Worm (Caenorhabditis elegans) whole organism, L4 larva: Measurements from ENCODE around the gene R05G6.5.

ENCODE experiments used
- F37D6.2 ChIP-seq: sonication (generic microtip); optimal IDR thresholded peaks from 2 replicates; lab custom pipeline; 2016; ENCODE audit warnings: mild to moderate bottlenecking, missing genetic modification characterization, missing compliant biosample characterization
- F44E2.7 ChIP-seq: fragments of 200-800 bp; sonication (Bioruptor generic); IDR thresholded peaks from 2 replicates; pipeline ENCODE4 v2.1.2; 2022; ENCODE audit warnings: missing genetic modification characterization, missing compliant biosample characterization
- Y5F2A.4 ChIP-seq: fragments of 200-800 bp; sonication (Bioruptor generic); optimal IDR thresholded peaks from 2 replicates; lab custom pipeline; 2018; ENCODE audit warnings: mild to moderate bottlenecking, missing genetic modification characterization, missing compliant biosample characterization
- aly-2 ChIP-seq: sonication (generic microtip); optimal IDR thresholded peaks from 2 replicates; lab custom pipeline; 2018; ENCODE audit warnings: missing biosample characterization, missing genetic modification characterization
- ces-1 ChIP-seq: fragments of 150-350 bp; sonication (generic microtip); optimal IDR thresholded peaks from 4 replicates; lab custom pipeline; 2014; ENCODE audit warnings: missing biosample characterization, missing genetic modification reagents, missing genetic modification characterization
- daf-12 ChIP-seq: fragments of 150-350 bp; optimal IDR thresholded peaks from 2 replicates; lab custom pipeline; 2014; ENCODE audit warnings: missing biosample characterization, missing genetic modification reagents, missing genetic modification characterization
- dpl-1 ChIP-seq: fragments of 150-350 bp; optimal IDR thresholded peaks from 2 replicates; lab custom pipeline; 2014; ENCODE audit warnings: missing biosample characterization, missing genetic modification reagents, missing genetic modification characterization
- madf-9 ChIP-seq: fragments of 200-800 bp; sonication (Bioruptor generic); conservative IDR thresholded peaks from 2 replicates; pipeline ENCODE4 v1.3.6; 2022; ENCODE audit warnings: missing genetic modification reagents, missing genetic modification characterization, missing compliant biosample characterization
- nhr-28 ChIP-seq: fragments of 150-350 bp; optimal IDR thresholded peaks from 2 replicates; lab custom pipeline; 2014; ENCODE audit warnings: missing biosample characterization, missing genetic modification characterization
- skn-1 ChIP-seq: fragments of 150-350 bp; optimal IDR thresholded peaks from 2 replicates; lab custom pipeline; 2014; ENCODE audit warnings: missing biosample characterization, missing genetic modification characterization
- zip-2 ChIP-seq: fragments of 150-350 bp; optimal IDR thresholded peaks from 2 replicates; lab custom pipeline; 2014; ENCODE audit warnings: missing biosample characterization, missing genetic modification characterization
- ztf-7 ChIP-seq: fragments of 150-350 bp; optimal IDR thresholded peaks from 2 replicates; lab custom pipeline; 2014; ENCODE audit warnings: missing biosample characterization, missing genetic modification characterization

ce11 chrIV:7552100-7552499 is 43.9 kb downstream of the R05G6.5 start:
- no peak for TF ChIP-seq F37D6.2 (tag; lab: Kevin White, UChicago)
- no peak for TF ChIP-seq Y5F2A.4 (GFP tag; lab: Kevin White, UChicago)
- no peak for TF ChIP-seq dpl-1 (GFP tag; lab: Kevin White, UChicago)
- no peak for TF ChIP-seq skn-1 (tag; lab: Kevin White, UChicago)
- no peak for TF ChIP-seq aly-2 (tag; lab: Kevin White, UChicago)
- no peak for TF ChIP-seq F44E2.7 (GFP tag; lab: Robert Waterston, UW)
- TF ChIP-seq ces-1 (GFP tag; lab: Kevin White, UChicago) = no peak
- no peak for TF ChIP-seq zip-2 (tag; lab: Kevin White, UChicago)
- no peak for TF ChIP-seq nhr-28
- TF ChIP-seq daf-12 = no peak
- TF ChIP-seq ztf-7 (tag; lab: Kevin White, UChicago) = no peak
- no peak for TF ChIP-seq madf-9 (GFP tag; lab: Robert Waterston, UW)
